Worm (Caenorhabditis elegans) whole organism, late embryonic: ENCODE results near the gene ets-9.

Experiments
- C08G9.2 ChIP-seq: sonication (generic microtip); optimal IDR thresholded peaks from 2 replicates; lab custom pipeline; 2016; ENCODE audit warnings: mild to moderate bottlenecking, missing genetic modification characterization, moderate library complexity, missing compliant biosample characterization
- F13H6.1 ChIP-seq: sonication (generic microtip); optimal IDR thresholded peaks from 2 replicates; lab custom pipeline; 2016; ENCODE audit warnings: missing genetic modification characterization, missing compliant biosample characterization
- K02D7.2 ChIP-seq: sonication (generic microtip); optimal IDR thresholded peaks from 2 replicates; lab custom pipeline; 2017; ENCODE audit warnings: mild to moderate bottlenecking, missing genetic modification characterization, missing compliant biosample characterization
- K09A11.1 ChIP-seq: sonication (generic microtip); optimal IDR thresholded peaks from 2 replicates; lab custom pipeline; 2017; ENCODE audit warnings: antibody characterized with exemption, mild to moderate bottlenecking, missing genetic modification characterization, missing compliant biosample characterization; ENCODE audit not compliant: insufficient read depth
- ceh-18 ChIP-seq: sonication (generic microtip); optimal IDR thresholded peaks from 2 replicates; lab custom pipeline; 2016; ENCODE audit warnings: missing genetic modification characterization, missing compliant biosample characterization
- ceh-19 ChIP-seq: fragments of 200-800 bp; sonication (Bioruptor generic); optimal IDR thresholded peaks from 2 replicates; lab custom pipeline; 2018; ENCODE audit warnings: mild to moderate bottlenecking, missing genetic modification characterization, missing compliant biosample characterization
- ceh-2 ChIP-seq: sonication (generic microtip); optimal IDR thresholded peaks from 2 replicates; lab custom pipeline; 2016; ENCODE audit warnings: missing genotype, missing genetic modification characterization, missing compliant biosample characterization
- ceh-22 ChIP-seq: sonication (generic microtip); optimal IDR thresholded peaks from 2 replicates; lab custom pipeline; 2017; ENCODE audit warnings: missing biosample characterization, missing genetic modification characterization
- ceh-24 ChIP-seq: sonication (generic microtip); optimal IDR thresholded peaks from 2 replicates; lab custom pipeline; 2016; ENCODE audit warnings: mild to moderate bottlenecking, missing genetic modification characterization, missing compliant biosample characterization
- ceh-30 ChIP-seq: fragments of 150-350 bp; optimal IDR thresholded peaks from 2 replicates; lab custom pipeline; 2014; ENCODE audit warnings: missing biosample characterization, missing genetic modification characterization
- ceh-31 ChIP-seq: sonication (generic microtip); optimal IDR thresholded peaks from 2 replicates; lab custom pipeline; 2016; ENCODE audit warnings: missing genetic modification characterization, missing compliant biosample characterization
- ceh-48 ChIP-seq: sonication (generic microtip); optimal IDR thresholded peaks from 2 replicates; lab custom pipeline; 2016; ENCODE audit warnings: missing genetic modification characterization, inconsistent platforms, missing compliant biosample characterization
- ceh-6 ChIP-seq: fragments of 200-800 bp; sonication (Bioruptor generic); optimal IDR thresholded peaks from 2 replicates; lab custom pipeline; 2018; ENCODE audit warnings: mild to moderate bottlenecking, missing genetic modification characterization, missing compliant biosample characterization
- ceh-9 ChIP-seq: sonication (generic microtip); optimal IDR thresholded peaks from 2 replicates; lab custom pipeline; 2016; ENCODE audit warnings: mild to moderate bottlenecking, missing genetic modification characterization, inconsistent platforms, missing compliant biosample characterization
- che-1 ChIP-seq: sonication (generic microtip); optimal IDR thresholded peaks from 2 replicates; lab custom pipeline; 2016; ENCODE audit warnings: mild to moderate bottlenecking, missing genetic modification characterization, missing compliant biosample characterization
- elt-2 ChIP-seq: sonication (generic microtip); optimal IDR thresholded peaks from 2 replicates; lab custom pipeline; 2016; ENCODE audit warnings: missing genetic modification reagents, missing genetic modification characterization, missing compliant biosample characterization
- elt-4 ChIP-seq: sonication (generic microtip); optimal IDR thresholded peaks from 2 replicates; lab custom pipeline; 2016; ENCODE audit warnings: missing genetic modification characterization, missing compliant biosample characterization
- eyg-1 ChIP-seq: sonication (generic microtip); optimal IDR thresholded peaks from 2 replicates; lab custom pipeline; 2016; ENCODE audit warnings: missing genotype, missing genetic modification characterization, missing compliant biosample characterization
- fax-1 ChIP-seq: sonication (generic microtip); optimal IDR thresholded peaks from 2 replicates; lab custom pipeline; 2016; ENCODE audit warnings: missing genotype, missing genetic modification characterization, missing compliant biosample characterization
- hlh-13 ChIP-seq: fragments of 200-800 bp; sonication (Bioruptor generic); optimal IDR thresholded peaks from 2 replicates; lab custom pipeline; 2018; ENCODE audit warnings: mild to moderate bottlenecking, missing genetic modification characterization, missing compliant biosample characterization
- hlh-15 ChIP-seq: sonication (generic microtip); optimal IDR thresholded peaks from 2 replicates; lab custom pipeline; 2016; ENCODE audit warnings: missing genetic modification characterization, missing compliant biosample characterization
- hlh-30 ChIP-seq: sonication (generic microtip); optimal IDR thresholded peaks from 2 replicates; lab custom pipeline; 2017; ENCODE audit warnings: antibody characterized with exemption, missing genetic modification characterization, missing compliant biosample characterization; ENCODE audit not compliant: insufficient read depth
- lim-6 ChIP-seq: sonication (generic microtip); optimal IDR thresholded peaks from 2 replicates; lab custom pipeline; 2016; ENCODE audit warnings: missing genetic modification characterization, missing compliant biosample characterization
- madf-2 ChIP-seq: sonication (generic microtip); optimal IDR thresholded peaks from 2 replicates; lab custom pipeline; 2017; ENCODE audit warnings: missing genetic modification characterization, missing compliant biosample characterization
- mec-3 ChIP-seq: sonication (generic microtip); optimal IDR thresholded peaks from 2 replicates; lab custom pipeline; 2016; ENCODE audit warnings: borderline replicate concordance, missing genetic modification characterization, missing compliant biosample characterization
- nhr-11 ChIP-seq: fragments of 150-350 bp; optimal IDR thresholded peaks from 2 replicates; lab custom pipeline; 2014; ENCODE audit warnings: missing biosample characterization, missing genetic modification characterization
- nhr-232 ChIP-seq: sonication (generic microtip); optimal IDR thresholded peaks from 2 replicates; lab custom pipeline; 2016; ENCODE audit warnings: missing genetic modification characterization, missing compliant biosample characterization
- pat-9 ChIP-seq: fragments of 200-800 bp; sonication (Bioruptor generic); optimal IDR thresholded peaks from 2 replicates; lab custom pipeline; 2018; ENCODE audit warnings: mild to moderate bottlenecking, missing genetic modification characterization, moderate library complexity, missing compliant biosample characterization
- pha-4 ChIP-seq: fragments of 150-350 bp; optimal IDR thresholded peaks from 2 replicates; lab custom pipeline; 2018; ENCODE audit warnings: missing biosample characterization, missing genetic modification reagents, missing genetic modification characterization
- tbx-2 ChIP-seq: sonication (generic microtip); optimal IDR thresholded peaks from 2 replicates; lab custom pipeline; 2016; ENCODE audit warnings: missing genetic modification characterization, missing compliant biosample characterization
- tbx-7 ChIP-seq: sonication (generic microtip); optimal IDR thresholded peaks from 2 replicates; lab custom pipeline; 2016; ENCODE audit warnings: missing genotype, missing genetic modification characterization, missing compliant biosample characterization
- ttx-3 ChIP-seq: sonication (generic microtip); optimal IDR thresholded peaks from 2 replicates; lab custom pipeline; 2016; ENCODE audit warnings: missing genetic modification reagents, missing genetic modification characterization, missing compliant biosample characterization
- unc-3 ChIP-seq, 2 experiments: fragments of 200-800 bp in 1 of 2; sonication (Bioruptor generic) in 1 of 2; sonication (generic microtip) in 1 of 2; conservative IDR thresholded peaks in 1 of 2; optimal IDR thresholded peaks in 1 of 2; 2 replicates each; pipeline versions ENCODE4 v1.3.6 to Lab custom; 2016 to 2022; ENCODE audit warnings: missing compliant biosample characterization in 2 of 2, missing genetic modification characterization in 2 of 2, missing genetic modification reagents in 1 of 2
- unc-42 ChIP-seq: sonication (generic microtip); optimal IDR thresholded peaks from 2 replicates; lab custom pipeline; 2016; ENCODE audit warnings: missing genotype, missing genetic modification characterization, missing compliant biosample characterization
- unc-86 ChIP-seq: sonication (generic microtip); optimal IDR thresholded peaks from 2 replicates; lab custom pipeline; 2016; ENCODE audit warnings: missing genetic modification characterization, missing compliant biosample characterization

Gene ets-9

DNA sequence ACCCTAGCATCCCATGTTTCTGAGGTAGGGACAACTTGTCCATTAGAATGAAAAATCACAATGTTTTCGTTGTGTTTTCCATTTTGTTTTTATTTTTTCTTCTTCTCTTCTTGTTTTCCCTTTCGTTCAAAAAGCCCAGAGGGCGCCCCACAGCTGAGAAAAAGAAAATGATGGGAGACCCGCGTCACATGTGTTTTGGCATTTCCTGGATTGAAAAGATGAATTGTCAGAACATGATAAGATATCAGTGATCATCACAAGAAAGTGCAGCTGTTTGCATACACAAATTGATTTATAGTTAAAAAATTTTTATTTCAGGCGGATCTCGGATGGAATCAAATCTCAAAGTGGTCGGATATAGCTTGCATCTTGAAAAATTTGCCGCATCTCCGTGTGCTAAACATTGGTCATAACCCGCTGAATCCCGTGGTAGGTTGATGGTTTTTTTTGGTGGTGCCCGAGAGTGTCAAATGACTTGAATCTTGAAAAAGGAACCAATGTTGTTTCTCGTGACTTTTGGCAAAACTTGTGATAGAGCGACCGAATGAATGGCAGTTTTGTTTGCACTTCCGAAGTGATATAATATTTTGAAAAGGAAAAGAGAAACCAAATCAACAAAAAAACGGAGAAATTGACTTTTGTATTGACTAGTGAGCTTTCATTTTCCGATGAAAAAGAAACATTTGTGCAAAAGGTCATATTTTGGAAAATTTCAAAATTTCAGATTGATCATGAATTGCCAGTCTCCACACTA is 13.1 kb upstream of the ets-9 start:
- TF ChIP-seq hlh-30 (tag; lab: Kevin White, UChicago) (peak; percentile 17), ceh-48 (no peak), ceh-18 (peak; percentile 53)
- TF ChIP-seq, all 69 proteins: peak for 2

DNA sequence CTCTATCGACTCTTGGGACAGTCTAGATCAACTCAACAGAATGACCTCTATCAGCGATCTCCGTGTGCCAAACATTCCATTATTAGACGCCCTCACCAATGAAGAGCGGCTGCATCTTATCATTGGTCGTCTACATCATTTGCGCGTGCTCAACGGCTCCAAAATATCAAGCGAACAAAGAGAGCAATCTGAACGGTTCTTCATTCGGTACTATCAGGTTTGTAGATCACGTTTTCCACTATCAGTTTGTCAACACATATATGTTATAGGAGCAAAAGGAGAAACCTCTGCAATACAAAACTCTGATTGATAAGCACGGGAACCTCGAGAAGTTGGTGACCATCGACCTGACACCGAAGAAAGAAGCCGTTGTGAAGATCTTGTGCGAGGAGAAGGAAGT is 11.1 kb upstream of the ets-9 start:
- TF ChIP-seq nhr-232 (no peak), elt-2 (tag; lab: Kevin White, UChicago) (peak; percentile 79), ceh-9 (tag; lab: Kevin White, UChicago) (no peak)

DNA sequence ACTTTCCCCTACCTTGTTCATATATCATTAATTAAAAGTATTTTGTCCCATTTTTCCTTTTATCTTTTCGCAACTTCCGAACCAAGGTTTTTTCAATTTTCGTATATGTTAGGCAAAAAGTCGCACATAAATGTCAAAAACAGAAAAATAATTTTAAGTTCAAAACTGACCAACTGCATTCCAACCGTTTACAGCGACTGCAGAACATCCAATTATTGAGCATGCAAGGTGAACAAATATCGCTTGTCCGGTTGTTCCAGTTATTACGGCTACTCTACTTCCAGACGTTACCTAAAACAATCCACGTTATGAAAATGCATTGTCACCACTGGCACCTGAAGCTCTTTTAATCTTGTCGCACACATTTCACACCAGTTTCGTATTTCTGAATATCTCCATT is 5.9 kb upstream of the ets-9 start, which contains the start of gene C52B9.10:
Gene C52B9.10 (plus strand): TSS at position 301 of the 400 bp plus-strand sequence.
- TF ChIP-seq ceh-18 (no peak), tbx-2 (tag; lab: Kevin White, UChicago) (no peak), ceh-30 (no peak), ceh-22 (tag; lab: Kevin White, UChicago) (no peak), K02D7.2 (tag; lab: Kevin White, UChicago) (no peak), ceh-31 (tag; lab: Kevin White, UChicago) (no peak), F13H6.1 (tag; lab: Kevin White, UChicago) (no peak), ceh-19 (GFP tag; lab: Kevin White, UChicago) (no peak), C08G9.2 (no peak), nhr-11 (tag; lab: Kevin White, UChicago) (no peak)

DNA sequence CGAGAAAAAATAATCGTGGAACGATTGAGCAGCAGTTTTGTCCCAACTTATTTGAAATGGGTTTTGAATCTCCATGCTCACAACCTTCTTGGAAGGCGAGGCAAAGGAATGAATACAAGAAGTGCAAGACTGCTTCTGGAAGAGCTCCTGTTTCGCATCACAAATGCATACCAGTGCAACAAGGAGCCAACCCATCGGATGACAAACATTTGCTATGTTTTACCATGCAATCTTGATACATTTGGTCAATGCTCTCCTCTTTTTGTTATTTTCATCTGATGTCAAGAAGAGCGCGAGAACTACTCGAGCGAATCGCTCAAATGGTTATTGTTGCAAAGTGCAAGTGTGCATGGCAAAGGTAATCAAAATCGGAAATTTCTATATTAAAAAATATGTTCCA is 5.4 kb upstream of the ets-9 start, which contains the start of gene mec-18:
Gene mec-18 (minus strand): TSS at position 101 of the 400 bp plus-strand sequence.
- TF ChIP-seq lim-6 (no peak), madf-2 (tag; lab: Kevin White, UChicago) (no peak), ttx-3 (tag; lab: Kevin White, UChicago) (no peak)

DNA sequence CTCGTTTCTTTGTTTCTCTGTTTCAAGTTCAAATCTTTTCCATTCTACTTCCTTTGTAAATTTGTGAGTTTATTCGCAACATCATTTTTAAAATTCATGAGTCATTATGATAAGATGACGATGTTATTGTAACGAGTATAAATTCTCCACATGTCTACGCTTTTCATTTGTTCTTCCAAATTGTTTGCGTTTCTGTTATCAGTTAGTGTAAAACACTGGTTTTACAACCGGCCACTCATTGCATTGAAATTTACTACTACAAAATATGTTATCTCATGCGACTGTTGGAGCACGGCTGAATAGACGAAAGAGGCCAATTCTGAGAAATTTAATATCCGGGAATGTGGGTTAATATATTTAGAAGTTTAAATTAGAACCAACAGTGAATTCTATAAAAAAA is 2.9 kb downstream of the ets-9 start, which contains the start of gene C52B9.19:
Gene C52B9.19 (plus strand): TSS at position 176 of the 400 bp plus-strand sequence.
- TF ChIP-seq ceh-24 (tag; lab: Kevin White, UChicago) (no peak), tbx-7 (tag; lab: Kevin White, UChicago) (no peak), hlh-13 (GFP tag; lab: Kevin White, UChicago) (no peak), che-1 (tag; lab: Kevin White, UChicago) (no peak), unc-86 (no peak), elt-4 (tag; lab: Kevin White, UChicago) (no peak), C08G9.2 (no peak), pha-4 (tag; lab: Kevin White, UChicago) (no peak), unc-42 (tag; lab: Kevin White, UChicago) (no peak)

DNA sequence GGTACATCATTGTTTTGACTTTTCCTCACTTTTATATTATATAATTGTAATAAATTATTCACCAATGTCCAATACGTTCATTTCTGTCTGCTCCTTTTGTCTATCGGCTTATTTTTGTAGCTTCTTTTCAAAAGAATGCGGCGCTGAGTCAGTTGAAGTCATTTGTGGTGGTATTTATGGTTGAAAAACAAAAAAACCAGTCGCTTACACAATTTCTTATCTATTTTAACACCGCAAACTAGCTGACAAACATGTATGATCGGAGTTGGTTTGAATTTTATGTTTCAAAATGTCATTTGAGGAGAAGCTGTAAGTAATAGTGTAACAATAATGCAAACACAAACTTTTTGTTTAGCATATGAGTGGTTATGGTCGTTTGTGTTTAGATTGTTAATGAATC is 4.5 kb downstream of the ets-9 start, which contains the start of gene ets-10:
Gene ets-10 (plus strand): TSS at position 201 of the 400 bp plus-strand sequence.
- TF ChIP-seq fax-1 (tag; lab: Kevin White, UChicago) (no peak), ceh-24 (tag; lab: Kevin White, UChicago) (no peak), K09A11.1 (tag; lab: Kevin White, UChicago) (no peak), che-1 (tag; lab: Kevin White, UChicago) (no peak), ttx-3 (tag; lab: Kevin White, UChicago) (no peak), unc-3 (GFP tag; conservative IDR thresholded peaks at IDR 0.05; lab: Robert Waterston, UW) (no peak), unc-3 (tag; optimal IDR thresholded peaks at IDR 0.05; lab: Kevin White, UChicago) (no peak), mec-3 (tag; lab: Kevin White, UChicago) (no peak), pat-9 (tag; lab: Kevin White, UChicago) (no peak), ceh-30 (no peak), eyg-1 (tag; lab: Kevin White, UChicago) (no peak), hlh-15 (tag; lab: Kevin White, UChicago) (no peak), ceh-2 (tag; lab: Kevin White, UChicago) (no peak), ceh-6 (no peak)
